Worm (Caenorhabditis elegans) whole organism, L1 larva: ENCODE results near the gene C56G2.15.

Experiments used
- C16A3.4 ChIP-seq: fragments of 150-350 bp; optimal IDR thresholded peaks from 2 replicates; lab custom pipeline; 2014; ENCODE audit warnings: missing biosample characterization, missing genetic modification characterization
- Y116A8C.19 ChIP-seq: sonication (generic microtip); optimal IDR thresholded peaks from 2 replicates; lab custom pipeline; 2016; ENCODE audit warnings: missing compliant biosample characterization, missing genetic modification characterization, borderline replicate concordance
- blmp-1 ChIP-seq: fragments of 150-350 bp; optimal IDR thresholded peaks from 2 replicates; lab custom pipeline; 2014; ENCODE audit warnings: missing biosample characterization, missing genetic modification characterization
- ceh-82 ChIP-seq, 3 experiments: fragments of 150-350 bp in 1 of 3; sonication (generic microtip) in 2 of 3; optimal IDR thresholded peaks; 2 replicates each; lab custom pipeline; 2014 to 2017; ENCODE audit warnings: missing biosample characterization in 3 of 3, missing genetic modification characterization in 3 of 3
- ceh-90 ChIP-seq: sonication (generic microtip); optimal IDR thresholded peaks from 2 replicates; lab custom pipeline; 2016; ENCODE audit warnings: missing genetic modification characterization, missing compliant biosample characterization
- dpl-1 ChIP-seq, 3 experiments: fragments of 150-350 bp in 2 of 3; sonication (generic microtip) in 1 of 3; optimal IDR thresholded peaks; 2 replicates each; lab custom pipeline; 2014 to 2017; ENCODE audit warnings: missing biosample characterization in 3 of 3, missing genetic modification characterization in 3 of 3, missing genetic modification reagents in 3 of 3
- dsc-1 ChIP-seq: sonication (generic microtip); optimal IDR thresholded peaks from 2 replicates; lab custom pipeline; 2016; ENCODE audit warnings: mild to moderate bottlenecking, missing genetic modification characterization, missing compliant biosample characterization
- efl-1 ChIP-seq, 4 experiments: fragments of 150-350 bp; optimal IDR thresholded peaks in 3 of 4; peaks in 1 of 4; 1 replicate in 1 of 4; 2 replicates in 3 of 4; lab custom pipeline; 2014; ENCODE audit warnings: missing biosample characterization in 2 of 4, missing genetic modification characterization in 2 of 4, missing genetic modification reagents in 2 of 4
- egl-13 ChIP-seq: sonication (generic microtip); optimal IDR thresholded peaks from 2 replicates; lab custom pipeline; 2016; ENCODE audit warnings: missing genotype, missing genetic modification reagents, missing genetic modification characterization, missing compliant biosample characterization
- elt-3 ChIP-seq, 6 experiments: fragments of 150-350 bp in 1 of 6; sonication (generic microtip); optimal IDR thresholded peaks; 2 replicates each; lab custom pipeline; 2017 to 2018; ENCODE audit warnings: missing biosample characterization in 6 of 6, missing genetic modification characterization in 6 of 6, inconsistent platforms in 1 of 6
- fkh-10 ChIP-seq: sonication (generic microtip); optimal IDR thresholded peaks from 2 replicates; lab custom pipeline; 2017; ENCODE audit warnings: missing biosample characterization, missing genetic modification reagents, missing genetic modification characterization
- fkh-4 ChIP-seq: sonication (generic microtip); optimal IDR thresholded peaks from 2 replicates; lab custom pipeline; 2016; ENCODE audit warnings: missing compliant biosample characterization, missing genetic modification characterization, borderline replicate concordance
- fos-1 ChIP-seq: fragments of 150-350 bp; optimal IDR thresholded peaks from 2 replicates; lab custom pipeline; 2014; ENCODE audit warnings: missing biosample characterization, missing genetic modification characterization
- grh-1 ChIP-seq: fragments of 200-800 bp; sonication (Bioruptor generic); IDR thresholded peaks from 2 replicates; pipeline ENCODE4 v1.3.6; 2022; ENCODE audit warnings: missing genetic modification reagents, missing genetic modification characterization, missing compliant biosample characterization
- jun-1 ChIP-seq: fragments of 150-350 bp; optimal IDR thresholded peaks from 2 replicates; lab custom pipeline; 2014; ENCODE audit warnings: missing biosample characterization, missing genetic modification reagents, missing genetic modification characterization
- lin-14 ChIP-seq: fragments of 200-800 bp; sonication (Bioruptor generic); optimal IDR thresholded peaks from 2 replicates; lab custom pipeline; 2018; ENCODE audit warnings: mild to moderate bottlenecking, missing genetic modification characterization, moderate library complexity, missing compliant biosample characterization
- lin-35 ChIP-seq, 2 experiments: fragments of 150-350 bp; optimal IDR thresholded peaks; 2 replicates each; lab custom pipeline; 2014; ENCODE audit warnings: missing biosample characterization in 2 of 2, missing genetic modification characterization in 2 of 2, missing genetic modification reagents in 2 of 2
- lin-39 ChIP-seq: fragments of 150-350 bp; optimal IDR thresholded peaks from 2 replicates; lab custom pipeline; 2014; ENCODE audit warnings: missing biosample characterization, missing genetic modification reagents, missing genetic modification characterization
- mab-9 ChIP-seq: fragments of 200-800 bp; sonication (Bioruptor generic); IDR thresholded peaks from 2 replicates; pipeline ENCODE4 v1.3.6; 2022; ENCODE audit warnings: missing genetic modification reagents, missing genetic modification characterization, missing compliant biosample characterization
- mef-2 ChIP-seq: fragments of 150-350 bp; optimal IDR thresholded peaks from 2 replicates; lab custom pipeline; 2014; ENCODE audit warnings: missing biosample characterization, missing genetic modification characterization
- nhr-11 ChIP-seq: fragments of 150-350 bp; optimal IDR thresholded peaks from 2 replicates; lab custom pipeline; 2014; ENCODE audit warnings: missing biosample characterization, missing genetic modification characterization
- nhr-20 ChIP-seq: sonication (generic microtip); optimal IDR thresholded peaks from 2 replicates; lab custom pipeline; 2016; ENCODE audit warnings: mild to moderate bottlenecking, missing genetic modification characterization, missing compliant biosample characterization
- nhr-76 ChIP-seq: sonication (generic microtip); optimal IDR thresholded peaks from 2 replicates; lab custom pipeline; 2017; ENCODE audit warnings: missing biosample characterization, missing genetic modification characterization
- nhr-85 ChIP-seq: sonication (generic microtip); peaks from one replicate; lab custom pipeline; 2016; ENCODE audit warnings: missing genetic modification characterization, inconsistent platforms, missing compliant biosample characterization
- pqm-1 ChIP-seq: sonication (generic microtip); optimal IDR thresholded peaks from 3 replicates; lab custom pipeline; 2017; ENCODE audit warnings: missing biosample characterization, missing genetic modification characterization
- skn-1 ChIP-seq: fragments of 150-350 bp; optimal IDR thresholded peaks from 2 replicates; lab custom pipeline; 2014; ENCODE audit warnings: missing biosample characterization, missing genetic modification characterization
- sox-4 ChIP-seq: sonication (generic microtip); optimal IDR thresholded peaks from 2 replicates; lab custom pipeline; 2016; ENCODE audit warnings: missing genetic modification characterization, missing compliant biosample characterization
- swsn-7 ChIP-seq: sonication (generic microtip); optimal IDR thresholded peaks from 2 replicates; lab custom pipeline; 2016; ENCODE audit warnings: missing genetic modification characterization, missing compliant biosample characterization
- tlp-1 ChIP-seq: fragments of 150-350 bp; optimal IDR thresholded peaks from 2 replicates; lab custom pipeline; 2014; ENCODE audit warnings: missing biosample characterization, missing genetic modification characterization
- xbp-1 ChIP-seq: sonication (generic microtip); optimal IDR thresholded peaks from 2 replicates; lab custom pipeline; 2016; ENCODE audit warnings: missing genetic modification characterization, missing compliant biosample characterization
- ztf-11 ChIP-seq, 2 experiments: sonication (generic microtip); optimal IDR thresholded peaks; 2 replicates each; lab custom pipeline; 2016 to 2017; ENCODE audit warnings: missing genetic modification characterization in 2 of 2, missing biosample characterization in 1 of 2, missing compliant biosample characterization in 1 of 2

The C56G2.15 gene

ce11 chrIII:6341878-6342453 is 25.7 kb downstream of the C56G2.15 start, which contains the start of gene rpn-13 (continued):
- TF ChIP-seq fos-1, result peak; percentile 49
- TF ChIP-seq C16A3.4 (tag; lab: Kevin White, UChicago), result peak; percentile 52
- peak; percentile 41 for TF ChIP-seq xbp-1 (tag; lab: Kevin White, UChicago)
- peak in 1 of 6 experiments; percentile 27 for TF ChIP-seq elt-3 (tag; optimal IDR thresholded peaks at IDR 0.05; lab: Kevin White, UChicago)
- peak; percentile 6 for TF ChIP-seq jun-1 (tag; lab: Kevin White, UChicago)
- TF ChIP-seq nhr-11 (tag; lab: Kevin White, UChicago), result no peak
- TF ChIP-seq dpl-1 (GFP tag; optimal IDR thresholded peaks at IDR 0.05; lab: Kevin White, UChicago), result peak; percentile 22 to 64 (median 60)
- TF ChIP-seq nhr-20 (tag; lab: Kevin White, UChicago), result peak; percentile 32
- peak; percentile 35 for TF ChIP-seq blmp-1
- no peak for TF ChIP-seq grh-1 (GFP tag; lab: Robert Waterston, UW)
- no peak for TF ChIP-seq lin-39 (tag; lab: Kevin White, UChicago)
- TF ChIP-seq ceh-82 (tag; optimal IDR thresholded peaks at IDR 0.05; lab: Kevin White, UChicago), result peak in 2 of 3 experiments; percentile 52 to 56

ce11 chrIII:6339919-6340434 is 27.7 kb downstream of the C56G2.15 start, which contains the start of gene let-767:
let-767 (minus strand) TSS chrIII:6339969.
- peak in 1 of 6 experiments; percentile 61 for TF ChIP-seq elt-3 (tag; optimal IDR thresholded peaks at IDR 0.05; lab: Kevin White, UChicago)
- TF ChIP-seq sox-4 (tag; lab: Kevin White, UChicago), result no peak

- TF ChIP-seq nhr-85, result peak; percentile 88
These were observed 30.0 kb downstream of the C56G2.15 start for ce11 chrIII:6337730-6338129.

ce11 chrIII:6334364-6334763 is 33.3 kb downstream of the C56G2.15 start:
- TF ChIP-seq lin-14 (GFP tag; lab: Kevin White, UChicago), result peak; percentile 23
- no peak for TF ChIP-seq lin-35 (GFP tag; optimal IDR thresholded peaks at IDR 0.05; lab: Kevin White, UChicago)
- no peak for TF ChIP-seq egl-13 (tag; lab: Kevin White, UChicago)
- no peak for TF ChIP-seq fkh-4 (tag; lab: Kevin White, UChicago)
- TF ChIP-seq mab-9 (GFP tag; lab: Robert Waterston, UW), result no peak
- no peak for TF ChIP-seq nhr-76 (tag; lab: Kevin White, UChicago)
- TF ChIP-seq tlp-1 (tag; lab: Kevin White, UChicago), result no peak
- TF ChIP-seq ztf-11 (tag; optimal IDR thresholded peaks at IDR 0.05; lab: Kevin White, UChicago), result no peak
- peak; percentile 71 for TF ChIP-seq fkh-10 (GFP tag; lab: Kevin White, UChicago)
- TF ChIP-seq mef-2 (tag; lab: Kevin White, UChicago), result no peak

- TF ChIP-seq efl-1 (optimal IDR thresholded peaks at IDR 0.05; lab: Kevin White, UChicago) (no peak), efl-1 (GFP tag; optimal IDR thresholded peaks at IDR 0.05 in 1 of 2; lab: Kevin White, UChicago) (peak in 1 of 2 experiments; percentile 25), fkh-10 (GFP tag; lab: Kevin White, UChicago) (peak; percentile 42), Y116A8C.19 (tag; lab: Kevin White, UChicago) (no peak), lin-14 (GFP tag; lab: Kevin White, UChicago) (peak; percentile 4), ceh-90 (tag; lab: Kevin White, UChicago) (no peak)
- TF ChIP-seq, all 84 proteins: peak for 3
These were observed 36.4 kb downstream of the C56G2.15 start, which contains the start of gene C56G2.4 for ce11 chrIII:6331211-6331782. C56G2.4 (plus strand) TSS chrIII:6331732.

- TF ChIP-seq skn-1 (tag; lab: Kevin White, UChicago), result no peak
- no peak for TF ChIP-seq nhr-20 (tag; lab: Kevin White, UChicago)
- no peak for TF ChIP-seq dsc-1
- no peak for TF ChIP-seq swsn-7 (tag; lab: Kevin White, UChicago)
- no peak for TF ChIP-seq pqm-1 (tag; lab: Kevin White, UChicago)
These were observed 43.6 kb downstream of the C56G2.15 start, which contains the start of gene C56G2.5 for ce11 chrIII:6324139-6324538. C56G2.5 (minus strand) TSS chrIII:6324239.
